Fruit fly (Drosophila melanogaster): ENCODE data around the gene Med.

The Med gene

DNA sequence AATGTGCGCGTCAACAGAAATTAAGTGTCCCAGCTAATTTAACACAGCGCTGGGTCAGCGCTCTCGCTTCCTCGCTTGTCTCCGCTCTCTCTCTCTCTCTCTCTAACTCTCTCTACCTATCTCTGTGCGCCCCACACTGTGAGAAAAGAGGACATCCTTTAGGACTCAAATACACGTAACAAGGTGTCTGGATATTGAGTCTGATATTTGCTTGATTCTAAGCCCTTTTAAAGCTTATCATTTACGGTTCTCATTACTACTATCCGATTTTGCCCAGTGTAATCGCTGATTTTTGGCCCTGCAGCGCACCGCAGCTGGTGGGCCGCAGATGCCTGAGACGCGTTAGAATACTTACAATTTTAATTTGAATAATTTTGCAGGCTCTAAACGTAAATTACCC is 25.7 kb downstream of the Med start (continued):
- TF ChIP-seq CG4282 (GFP tag; optimal IDR thresholded peaks at IDR 0.05), result no peak
- peak; percentile 5 for TF ChIP-seq CG6813 (GFP tag; optimal IDR thresholded peaks at IDR 0.05)
- no peak for TF ChIP-seq CG3995 (GFP tag; optimal IDR thresholded peaks at IDR 0.05)
- TF ChIP-seq Optix (GFP tag; IDR thresholded peaks at IDR 0.05), result no peak
- TF ChIP-seq sd (tag; optimal IDR thresholded peaks at IDR 0.05), result no peak
- TF ChIP-seq CG5953 (GFP tag; IDR thresholded peaks at IDR 0.05), result no peak
- TF ChIP-seq rib (GFP tag; IDR thresholded peaks at IDR 0.05), result no peak
- TF ChIP-seq wdn (GFP tag; IDR thresholded peaks at IDR 0.05), result no peak
- no peak for TF ChIP-seq sc (optimal IDR thresholded peaks at IDR 0.05)
- TF ChIP-seq sc (GFP tag; optimal IDR thresholded peaks at IDR 0.05), result no peak
- no peak for TF ChIP-seq gsb (GFP tag; IDR thresholded peaks at IDR 0.05)
- no peak for TF ChIP-seq CG2202 (tag; optimal IDR thresholded peaks at IDR 0.05)
- TF ChIP-seq ci (GFP tag; IDR thresholded peaks at IDR 0.05), result 0 out of 3 replicates have a peak, but pooled peaks have one; percentile 55
- TF ChIP-seq sob (GFP tag; IDR thresholded peaks at IDR 0.05), result peak; percentile 30; the same call in 1 of the 2 replicates
- no peak for TF ChIP-seq trem (tag; optimal IDR thresholded peaks at IDR 0.05)
- no peak for TF ChIP-seq CG8359 (GFP tag; optimal IDR thresholded peaks at IDR 0.05; ENCODE audit: borderline replicate concordance)
- no peak for TF ChIP-seq nerfin-2 (GFP tag; IDR thresholded peaks at IDR 0.05; ENCODE audit: partially characterized antibody)
- TF ChIP-seq CG9437 (GFP tag; optimal IDR thresholded peaks at IDR 0.05), result no peak
- TF ChIP-seq CG7372 (GFP tag; IDR thresholded peaks at IDR 0.05), result no peak
- no peak for TF ChIP-seq Elba2 (GFP tag; optimal IDR thresholded peaks at IDR 0.05)
- no peak for TF ChIP-seq NC2α (GFP tag; optimal IDR thresholded peaks at IDR 0.05)
- peak; percentile 16; the same call in 1 of the 2 replicates for TF ChIP-seq MBD-R2 (GFP tag; IDR thresholded peaks at IDR 0.05)
- TF ChIP-seq CG11723 (GFP tag; optimal IDR thresholded peaks at IDR 0.05), result no peak
- TF ChIP-seq NfI (GFP tag; optimal IDR thresholded peaks at IDR 0.05), result peak; percentile 39
- peak; percentile 14 for TF ChIP-seq Oli (tag; optimal IDR thresholded peaks at IDR 0.05)
- no peak for TF ChIP-seq CG17568 (GFP tag; optimal IDR thresholded peaks at IDR 0.05)
- TF ChIP-seq chif (GFP tag; optimal IDR thresholded peaks at IDR 0.05), result no peak
- no peak for TF ChIP-seq Poxn (GFP tag; IDR thresholded peaks at IDR 0.05)
- TF ChIP-seq Chrac-16 (GFP tag; optimal IDR thresholded peaks at IDR 0.05), result peak; percentile 26
- TF ChIP-seq CG15073 (GFP tag; optimal IDR thresholded peaks at IDR 0.05), result no peak
- TF ChIP-seq Hand (GFP tag; optimal IDR thresholded peaks at IDR 0.05), result peak; percentile 69
- TF ChIP-seq ara (GFP tag; IDR thresholded peaks at IDR 0.05), result no peak
- no peak for TF ChIP-seq CG13123 (GFP tag; optimal IDR thresholded peaks at IDR 0.05)
- no peak for TF ChIP-seq nerfin-1 (tag; optimal IDR thresholded peaks at IDR 0.05)
- no peak for TF ChIP-seq CG4617 (GFP tag; optimal IDR thresholded peaks at IDR 0.05; ENCODE audit: borderline replicate concordance)
- no peak for TF ChIP-seq D (optimal IDR thresholded peaks at IDR 0.05)
- no peak for TF ChIP-seq D (GFP tag; optimal IDR thresholded peaks at IDR 0.05)
- TF ChIP-seq CG13287 (GFP tag; IDR thresholded peaks at IDR 0.05; ENCODE audit: partially characterized antibody), result no peak
- TF ChIP-seq CG7556 (GFP tag; optimal IDR thresholded peaks at IDR 0.05), result peak; percentile 39
- no peak for TF ChIP-seq sim (GFP tag; IDR thresholded peaks at IDR 0.05)
- no peak for TF ChIP-seq CG8388 (GFP tag; optimal IDR thresholded peaks at IDR 0.05)
- no peak for TF ChIP-seq pros (GFP tag; optimal IDR thresholded peaks at IDR 0.05)
- no peak for TF ChIP-seq Hmx (GFP tag; optimal IDR thresholded peaks at IDR 0.05)
- TF ChIP-seq CG4854 (GFP tag; optimal IDR thresholded peaks at IDR 0.05), result no peak
- TF ChIP-seq CG17359 (tag; optimal IDR thresholded peaks at IDR 0.05), result peak; percentile 31
- TF ChIP-seq so (GFP tag; IDR thresholded peaks at IDR 0.05), result no peak
- TF ChIP-seq TFAM (GFP tag; optimal IDR thresholded peaks at IDR 0.05), result no peak
- peak; percentile 70 for TF ChIP-seq sens (GFP tag)
- no peak for TF ChIP-seq CG3838 (GFP tag; optimal IDR thresholded peaks at IDR 0.05)
- no peak for TF ChIP-seq CG4328 (GFP tag; optimal IDR thresholded peaks at IDR 0.05)
- TF ChIP-seq CG12659 (GFP tag; optimal IDR thresholded peaks at IDR 0.05), result peak; percentile 36
- no peak for TF ChIP-seq crp (GFP tag; optimal IDR thresholded peaks at IDR 0.05)
